Fruit fly (Drosophila melanogaster) S2 (cell line): ENCODE data around the gene CG14613.

Source experiments
- CG8478 ChIP-seq: fragments of >200 bp; optimal IDR thresholded peaks from 2 replicates; lab custom pipeline; 2018
- CTCF ChIP-seq, 2 experiments: fragments of >200 bp; optimal IDR thresholded peaks; 2 replicates each; lab custom pipeline; 2018

DNA sequence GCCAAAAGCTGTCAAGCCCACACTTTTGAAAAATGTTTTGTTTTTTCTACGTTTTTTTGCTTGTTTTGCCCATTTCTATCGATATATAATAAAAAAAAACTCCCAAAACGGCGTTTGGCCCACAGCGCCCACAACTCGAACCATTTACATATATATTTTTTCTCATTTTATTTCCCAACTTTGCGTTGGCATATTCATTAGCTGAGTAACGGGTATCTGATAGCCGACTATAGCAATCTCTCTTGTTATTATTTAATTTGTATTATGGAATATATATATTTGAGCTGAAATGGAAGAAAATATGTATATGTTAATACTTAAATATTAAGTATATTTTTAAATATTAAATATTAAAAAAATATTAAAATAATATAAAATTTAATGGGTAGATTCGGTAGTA lies 14.7 kb upstream of the CG14613 start:
- TF ChIP-seq CTCF (optimal IDR thresholded peaks at IDR 0.05; lab: Kevin White, UChicago) (no peak), CG8478 (lab: Kevin White, UChicago) (no peak)
